Worm (Caenorhabditis elegans) whole organism, late embryonic: ENCODE data around the gene inx-5.

Source experiments
- C38D4.7 ChIP-seq: fragments of 200-800 bp; sonication (Bioruptor generic); optimal IDR thresholded peaks from 2 replicates; lab custom pipeline; 2018; ENCODE audit warnings: mild to moderate bottlenecking, missing genetic modification characterization, moderate library complexity, missing compliant biosample characterization
- F13H6.1 ChIP-seq: sonication (generic microtip); optimal IDR thresholded peaks from 2 replicates; lab custom pipeline; 2016; ENCODE audit warnings: missing genetic modification characterization, missing compliant biosample characterization
- K02D7.2 ChIP-seq: sonication (generic microtip); optimal IDR thresholded peaks from 2 replicates; lab custom pipeline; 2017; ENCODE audit warnings: mild to moderate bottlenecking, missing genetic modification characterization, missing compliant biosample characterization
- T23F11.4 ChIP-seq: fragments of 200-800 bp; sonication (Bioruptor generic); optimal IDR thresholded peaks from 2 replicates; lab custom pipeline; 2018; ENCODE audit warnings: mild to moderate bottlenecking, missing genetic modification characterization, missing compliant biosample characterization
- Y22D7AL.16 ChIP-seq: sonication (generic microtip); optimal IDR thresholded peaks from 2 replicates; lab custom pipeline; 2016; ENCODE audit warnings: missing genetic modification characterization, missing compliant biosample characterization
- ahr-1 ChIP-seq: sonication (generic microtip); optimal IDR thresholded peaks from 2 replicates; lab custom pipeline; 2016; ENCODE audit warnings: missing genetic modification characterization, missing compliant biosample characterization
- ama-1 ChIP-seq: fragments of 150-350 bp; optimal IDR thresholded peaks from 2 replicates; lab custom pipeline; 2014
- ceh-22 ChIP-seq: sonication (generic microtip); optimal IDR thresholded peaks from 2 replicates; lab custom pipeline; 2017; ENCODE audit warnings: missing biosample characterization, missing genetic modification characterization
- ceh-31 ChIP-seq: sonication (generic microtip); optimal IDR thresholded peaks from 2 replicates; lab custom pipeline; 2016; ENCODE audit warnings: missing genetic modification characterization, missing compliant biosample characterization
- ceh-48 ChIP-seq: sonication (generic microtip); optimal IDR thresholded peaks from 2 replicates; lab custom pipeline; 2016; ENCODE audit warnings: missing genetic modification characterization, inconsistent platforms, missing compliant biosample characterization
- ceh-6 ChIP-seq: fragments of 200-800 bp; sonication (Bioruptor generic); optimal IDR thresholded peaks from 2 replicates; lab custom pipeline; 2018; ENCODE audit warnings: mild to moderate bottlenecking, missing genetic modification characterization, missing compliant biosample characterization
- dmd-4 ChIP-seq: sonication (generic microtip); optimal IDR thresholded peaks from 2 replicates; lab custom pipeline; 2016; ENCODE audit warnings: borderline replicate concordance, missing genetic modification characterization, missing compliant biosample characterization
- dve-1 ChIP-seq: sonication (generic microtip); optimal IDR thresholded peaks from 2 replicates; lab custom pipeline; 2017; ENCODE audit warnings: antibody characterized with exemption, mild to moderate bottlenecking, missing genetic modification characterization, missing compliant biosample characterization
- elt-2 ChIP-seq: sonication (generic microtip); optimal IDR thresholded peaks from 2 replicates; lab custom pipeline; 2016; ENCODE audit warnings: missing genetic modification reagents, missing genetic modification characterization, missing compliant biosample characterization
- elt-4 ChIP-seq: sonication (generic microtip); optimal IDR thresholded peaks from 2 replicates; lab custom pipeline; 2016; ENCODE audit warnings: missing genetic modification characterization, missing compliant biosample characterization
- eyg-1 ChIP-seq: sonication (generic microtip); optimal IDR thresholded peaks from 2 replicates; lab custom pipeline; 2016; ENCODE audit warnings: missing genotype, missing genetic modification characterization, missing compliant biosample characterization
- fax-1 ChIP-seq: sonication (generic microtip); optimal IDR thresholded peaks from 2 replicates; lab custom pipeline; 2016; ENCODE audit warnings: missing genotype, missing genetic modification characterization, missing compliant biosample characterization
- fkh-6 ChIP-seq: sonication (generic microtip); optimal IDR thresholded peaks from 2 replicates; lab custom pipeline; 2016; ENCODE audit warnings: missing genetic modification characterization, missing compliant biosample characterization
- hlh-13 ChIP-seq: fragments of 200-800 bp; sonication (Bioruptor generic); optimal IDR thresholded peaks from 2 replicates; lab custom pipeline; 2018; ENCODE audit warnings: mild to moderate bottlenecking, missing genetic modification characterization, missing compliant biosample characterization
- hlh-15 ChIP-seq: sonication (generic microtip); optimal IDR thresholded peaks from 2 replicates; lab custom pipeline; 2016; ENCODE audit warnings: missing genetic modification characterization, missing compliant biosample characterization
- hlh-30 ChIP-seq: sonication (generic microtip); optimal IDR thresholded peaks from 2 replicates; lab custom pipeline; 2017; ENCODE audit warnings: antibody characterized with exemption, missing genetic modification characterization, missing compliant biosample characterization; ENCODE audit not compliant: insufficient read depth
- hlh-6 ChIP-seq: sonication (generic microtip); optimal IDR thresholded peaks from 2 replicates; lab custom pipeline; 2016; ENCODE audit warnings: missing genotype, missing genetic modification characterization, missing compliant biosample characterization
- hlh-8 ChIP-seq: sonication (generic microtip); optimal IDR thresholded peaks from 2 replicates; lab custom pipeline; 2016; ENCODE audit warnings: missing genotype, missing genetic modification characterization, missing compliant biosample characterization
- lim-6 ChIP-seq: sonication (generic microtip); optimal IDR thresholded peaks from 2 replicates; lab custom pipeline; 2016; ENCODE audit warnings: missing genetic modification characterization, missing compliant biosample characterization
- lin-11 ChIP-seq: fragments of 200-800 bp; sonication (Bioruptor generic); optimal IDR thresholded peaks from 2 replicates; lab custom pipeline; 2018; ENCODE audit warnings: mild to moderate bottlenecking, missing genetic modification characterization, missing compliant biosample characterization
- madf-2 ChIP-seq: sonication (generic microtip); optimal IDR thresholded peaks from 2 replicates; lab custom pipeline; 2017; ENCODE audit warnings: missing genetic modification characterization, missing compliant biosample characterization
- nfya-1 ChIP-seq: sonication (generic microtip); optimal IDR thresholded peaks from 2 replicates; lab custom pipeline; 2017; ENCODE audit warnings: missing genetic modification characterization, mild to moderate bottlenecking, missing compliant biosample characterization, antibody characterized with exemption, moderate library complexity
- npax-4 ChIP-seq: sonication (generic microtip); optimal IDR thresholded peaks from 2 replicates; lab custom pipeline; 2016; ENCODE audit warnings: missing genetic modification characterization, missing compliant biosample characterization
- odd-2 ChIP-seq: sonication (generic microtip); optimal IDR thresholded peaks from 2 replicates; lab custom pipeline; 2017; ENCODE audit warnings: antibody characterized with exemption, mild to moderate bottlenecking, missing genetic modification characterization, missing compliant biosample characterization
- pag-3 ChIP-seq: sonication (generic microtip); optimal IDR thresholded peaks from 2 replicates; lab custom pipeline; 2016; ENCODE audit warnings: missing compliant biosample characterization, missing genetic modification characterization, borderline replicate concordance
- pat-9 ChIP-seq: fragments of 200-800 bp; sonication (Bioruptor generic); optimal IDR thresholded peaks from 2 replicates; lab custom pipeline; 2018; ENCODE audit warnings: mild to moderate bottlenecking, missing genetic modification characterization, moderate library complexity, missing compliant biosample characterization
- pax-1 ChIP-seq: fragments of 150-350 bp; optimal IDR thresholded peaks from 2 replicates; lab custom pipeline; 2014; ENCODE audit warnings: missing biosample characterization, missing genetic modification characterization
- pha-2 ChIP-seq: sonication (generic microtip); optimal IDR thresholded peaks from 2 replicates; lab custom pipeline; 2017; ENCODE audit warnings: mild to moderate bottlenecking, missing genetic modification characterization, missing compliant biosample characterization
- pqm-1 ChIP-seq: sonication (generic microtip); optimal IDR thresholded peaks from 2 replicates; lab custom pipeline; 2016; ENCODE audit warnings: missing genetic modification characterization, missing compliant biosample characterization
- rnt-1 ChIP-seq: sonication (generic microtip); optimal IDR thresholded peaks from 2 replicates; lab custom pipeline; 2016; ENCODE audit warnings: missing genetic modification characterization, missing compliant biosample characterization
- sox-4 ChIP-seq: sonication (generic microtip); optimal IDR thresholded peaks from 2 replicates; lab custom pipeline; 2017; ENCODE audit warnings: mild to moderate bottlenecking, missing genetic modification characterization, inconsistent platforms, missing compliant biosample characterization
- syd-9 ChIP-seq: sonication (generic microtip); optimal IDR thresholded peaks from 2 replicates; lab custom pipeline; 2016; ENCODE audit warnings: mild to moderate bottlenecking, missing genetic modification characterization, moderate library complexity, missing compliant biosample characterization
- tbx-2 ChIP-seq: sonication (generic microtip); optimal IDR thresholded peaks from 2 replicates; lab custom pipeline; 2016; ENCODE audit warnings: missing genetic modification characterization, missing compliant biosample characterization
- tbx-7 ChIP-seq: sonication (generic microtip); optimal IDR thresholded peaks from 2 replicates; lab custom pipeline; 2016; ENCODE audit warnings: missing genotype, missing genetic modification characterization, missing compliant biosample characterization
- unc-3 ChIP-seq, 2 experiments: fragments of 200-800 bp in 1 of 2; sonication (Bioruptor generic) in 1 of 2; sonication (generic microtip) in 1 of 2; conservative IDR thresholded peaks in 1 of 2; optimal IDR thresholded peaks in 1 of 2; 2 replicates each; pipeline versions ENCODE4 v1.3.6 to Lab custom; 2016 to 2022; ENCODE audit warnings: missing compliant biosample characterization in 2 of 2, missing genetic modification characterization in 2 of 2, missing genetic modification reagents in 1 of 2
- unc-42 ChIP-seq: sonication (generic microtip); optimal IDR thresholded peaks from 2 replicates; lab custom pipeline; 2016; ENCODE audit warnings: missing genotype, missing genetic modification characterization, missing compliant biosample characterization
- unc-86 ChIP-seq: sonication (generic microtip); optimal IDR thresholded peaks from 2 replicates; lab custom pipeline; 2016; ENCODE audit warnings: missing genetic modification characterization, missing compliant biosample characterization
- zip-5 ChIP-seq: sonication (generic microtip); optimal IDR thresholded peaks from 2 replicates; lab custom pipeline; 2016; ENCODE audit warnings: missing genetic modification characterization, missing compliant biosample characterization
- ztf-16 ChIP-seq: sonication (generic microtip); optimal IDR thresholded peaks from 2 replicates; lab custom pipeline; 2017; ENCODE audit warnings: missing genetic modification characterization, missing compliant biosample characterization

inx-5 gene

ce11 chrX:8302803-8303202, 604 bp upstream of the inx-5 start:
- TF ChIP-seq pha-2 (no peak), unc-42 (tag; lab: Kevin White, UChicago) (no peak), ceh-31 (no peak), elt-2 (no peak), lin-11 (tag; lab: Kevin White, UChicago) (no peak), T23F11.4 (no peak), syd-9 (tag; lab: Kevin White, UChicago) (no peak), pqm-1 (tag; lab: Kevin White, UChicago) (no peak)

ce11 chrX:8299554-8299953, 2.6 kb downstream of the inx-5 start, which contains the start of gene ced-13:
TSS of gene ced-13 (minus strand) at chrX:8299654.
- TF ChIP-seq ceh-31 (no peak), dve-1 (no peak)

ce11 chrX:8297333-8297732, 4.9 kb downstream of the inx-5 start:
- TF ChIP-seq hlh-13 (GFP tag; lab: Kevin White, UChicago) (no peak), pag-3 (tag; lab: Kevin White, UChicago) (no peak), ahr-1 (tag; lab: Kevin White, UChicago) (no peak), sox-4 (tag; lab: Kevin White, UChicago) (no peak), eyg-1 (no peak), zip-5 (tag; lab: Kevin White, UChicago) (no peak), pat-9 (no peak), C38D4.7 (no peak), ama-1 (lab: Kevin White, UChicago) (no peak), hlh-8 (tag; lab: Kevin White, UChicago) (no peak), fax-1 (tag; lab: Kevin White, UChicago) (no peak), ceh-6 (GFP tag; lab: Kevin White, UChicago) (no peak)

DNA sequence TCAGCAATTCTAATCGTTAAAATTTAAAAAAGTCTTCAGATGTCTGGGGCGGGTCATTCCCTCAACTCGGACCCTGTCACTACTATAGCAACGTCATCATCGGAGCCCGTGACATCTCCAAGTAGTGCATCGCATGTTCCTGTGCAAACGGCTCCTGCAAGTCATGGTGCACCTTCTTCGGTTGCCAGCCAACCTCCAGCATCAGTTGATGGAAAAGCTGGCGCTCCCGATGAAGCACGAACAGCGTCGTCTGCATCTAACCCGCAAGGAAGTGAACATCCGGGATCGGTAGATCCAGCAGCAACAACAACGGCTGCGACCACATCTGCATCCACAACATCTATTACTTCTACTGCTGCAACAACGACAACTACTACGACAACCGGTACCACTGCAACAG, 7.6 kb downstream of the inx-5 start, which contains the start of gene R09F10.3:
Gene R09F10.3 (plus strand): TSS at position 40 of the 400 bp plus-strand sequence.
- TF ChIP-seq ceh-48 (tag; lab: Kevin White, UChicago), result no peak
- TF ChIP-seq T23F11.4, result no peak
- TF ChIP-seq tbx-2 (tag; lab: Kevin White, UChicago), result no peak
- TF ChIP-seq unc-3 (GFP tag; conservative IDR thresholded peaks at IDR 0.05; lab: Robert Waterston, UW), result no peak
- no peak for TF ChIP-seq unc-3 (tag; optimal IDR thresholded peaks at IDR 0.05; lab: Kevin White, UChicago)
- TF ChIP-seq nfya-1, result no peak
- no peak for TF ChIP-seq hlh-6
- no peak for TF ChIP-seq madf-2
- no peak for TF ChIP-seq pag-3 (tag; lab: Kevin White, UChicago)
- no peak for TF ChIP-seq ceh-31
- no peak for TF ChIP-seq elt-4 (tag; lab: Kevin White, UChicago)
- no peak for TF ChIP-seq odd-2
- TF ChIP-seq ama-1 (lab: Kevin White, UChicago), result no peak
- no peak for TF ChIP-seq Y22D7AL.16
- TF ChIP-seq dmd-4, result no peak
- no peak for TF ChIP-seq pqm-1 (tag; lab: Kevin White, UChicago)
- no peak for TF ChIP-seq F13H6.1 (tag; lab: Kevin White, UChicago)
- TF ChIP-seq fkh-6 (tag; lab: Kevin White, UChicago), result no peak
- no peak for TF ChIP-seq ceh-6 (GFP tag; lab: Kevin White, UChicago)
- no peak for TF ChIP-seq K02D7.2 (tag; lab: Kevin White, UChicago)

- TF ChIP-seq eyg-1 (peak; percentile 10), tbx-7 (no peak), unc-86 (tag; lab: Kevin White, UChicago) (no peak), odd-2 (no peak), rnt-1 (tag; lab: Kevin White, UChicago) (peak; percentile 35), pax-1 (tag; lab: Kevin White, UChicago) (no peak), ahr-1 (tag; lab: Kevin White, UChicago) (no peak), npax-4 (tag; lab: Kevin White, UChicago) (no peak), elt-2 (no peak), ceh-22 (tag; lab: Kevin White, UChicago) (no peak), ceh-6 (GFP tag; lab: Kevin White, UChicago) (no peak), ztf-16 (tag; lab: Kevin White, UChicago) (no peak), lim-6 (tag; lab: Kevin White, UChicago) (no peak), fkh-6 (tag; lab: Kevin White, UChicago) (no peak), ceh-31 (peak; percentile 80), hlh-30 (peak; percentile 11), sox-4 (tag; lab: Kevin White, UChicago) (no peak), lin-11 (tag; lab: Kevin White, UChicago) (no peak), madf-2 (no peak), syd-9 (tag; lab: Kevin White, UChicago) (no peak), hlh-15 (no peak)
These were observed 15.4 kb downstream of the inx-5 start, which contains the start of gene sec-16A.2 for ce11 chrX:8286740-8287299. TSS of gene sec-16A.2 (plus strand) at chrX:8287249.
